Worm (Caenorhabditis elegans): ENCODE measurements around the gene irld-59.
"Not testable (repeated sequence)": the region's sequence is repeated elsewhere in the genome, so short reads cannot be mapped to it uniquely, and the experiment has no call there.

- not testable (repeated sequence) for TF ChIP-seq W03F9.2, him-1, dao-5 (tag; optimal IDR thresholded peaks at IDR 0.05)
Observed at ce11 chrIV:15311590-15311989, 25.3 kb upstream of the irld-59 start, which contains the start of gene Y73F8A.12.

Data from whole organism, L4/young adult.